Worm (Caenorhabditis elegans) whole organism, L3 larva: Measurements from ENCODE around the gene eif-3.L.
A peak's percentile ranks its signal among the peaks of the same experiment; 100 is the strongest.

Experiments
- R02D3.7 ChIP-seq: fragments of 150-350 bp; optimal IDR thresholded peaks from 2 replicates; lab custom pipeline; 2014; ENCODE audit warnings: missing biosample characterization, missing genetic modification characterization
- ZK546.5 ChIP-seq: sonication (generic microtip); optimal IDR thresholded peaks from 2 replicates; lab custom pipeline; 2017; ENCODE audit warnings: missing biosample characterization, missing genetic modification characterization
- aly-2 ChIP-seq: fragments of 150-350 bp; optimal IDR thresholded peaks from 2 replicates; lab custom pipeline; 2014; ENCODE audit warnings: missing biosample characterization, missing genetic modification characterization
- ama-1 ChIP-seq: fragments of 150-350 bp; optimal IDR thresholded peaks from 2 replicates; lab custom pipeline; 2018
- ceh-16 ChIP-seq: sonication (generic microtip); optimal IDR thresholded peaks from 2 replicates; lab custom pipeline; 2017; ENCODE audit warnings: missing biosample characterization, missing genetic modification characterization
- ceh-28 ChIP-seq: fragments of 150-350 bp; optimal IDR thresholded peaks from 2 replicates; lab custom pipeline; 2014; ENCODE audit warnings: missing biosample characterization, missing genetic modification reagents, missing genetic modification characterization
- ceh-82 ChIP-seq: fragments of 150-350 bp; optimal IDR thresholded peaks from 2 replicates; lab custom pipeline; 2014; ENCODE audit warnings: missing biosample characterization, missing genetic modification characterization
- ceh-9 ChIP-seq: sonication (generic microtip); optimal IDR thresholded peaks from 2 replicates; lab custom pipeline; 2018; ENCODE audit warnings: missing biosample characterization, missing genetic modification characterization
- daf-12 ChIP-seq: fragments of 150-350 bp; optimal IDR thresholded peaks from 2 replicates; lab custom pipeline; 2014; ENCODE audit warnings: missing biosample characterization, missing genetic modification reagents, missing genetic modification characterization
- egl-27 ChIP-seq: sonication (generic microtip); optimal IDR thresholded peaks from 4 replicates; lab custom pipeline; 2017; ENCODE audit warnings: missing biosample characterization, missing genetic modification reagents, missing genetic modification characterization
- egl-5 ChIP-seq: fragments of 150-350 bp; optimal IDR thresholded peaks from 2 replicates; lab custom pipeline; 2017; ENCODE audit warnings: missing biosample characterization, missing genetic modification reagents, missing genetic modification characterization, inconsistent platforms
- elt-1 ChIP-seq: fragments of 150-350 bp; optimal IDR thresholded peaks from 2 replicates; lab custom pipeline; 2014; ENCODE audit warnings: missing biosample characterization, missing genetic modification characterization
- elt-2 ChIP-seq: sonication (generic microtip); optimal IDR thresholded peaks from 2 replicates; lab custom pipeline; 2016; ENCODE audit warnings: missing genetic modification reagents, mild to moderate bottlenecking, missing genetic modification characterization, missing compliant biosample characterization
- elt-3 ChIP-seq, 3 experiments: fragments of 150-350 bp in 1 of 3; sonication (generic microtip) in 2 of 3; optimal IDR thresholded peaks; 2 replicates in 2 of 3; 4 replicates in 1 of 3; lab custom pipeline; 2014 to 2017; ENCODE audit warnings: missing biosample characterization in 3 of 3, missing genetic modification characterization in 3 of 3
- eor-1 ChIP-seq, 2 experiments: fragments of 150-350 bp; optimal IDR thresholded peaks; 2 replicates each; lab custom pipeline; 2014 to 2018; ENCODE audit warnings: missing biosample characterization in 2 of 2, missing genetic modification characterization in 2 of 2
- fkh-10 ChIP-seq: sonication (generic microtip); optimal IDR thresholded peaks from 2 replicates; lab custom pipeline; 2017; ENCODE audit warnings: missing biosample characterization, missing genetic modification reagents, missing genetic modification characterization
- fkh-2 ChIP-seq: fragments of 150-350 bp; optimal IDR thresholded peaks from 2 replicates; lab custom pipeline; 2014; ENCODE audit warnings: missing biosample characterization, missing genetic modification reagents, missing genetic modification characterization
- fos-1 ChIP-seq: fragments of 150-350 bp; optimal IDR thresholded peaks from 2 replicates; lab custom pipeline; 2014; ENCODE audit warnings: missing biosample characterization, missing genetic modification characterization
- hmg-11 ChIP-seq: sonication (generic microtip); optimal IDR thresholded peaks from 2 replicates; lab custom pipeline; 2016; ENCODE audit warnings: missing genetic modification characterization, missing compliant biosample characterization
- jun-1 ChIP-seq: fragments of 150-350 bp; optimal IDR thresholded peaks from 2 replicates; lab custom pipeline; 2014; ENCODE audit warnings: missing biosample characterization, missing genetic modification reagents, missing genetic modification characterization
- lin-15B ChIP-seq: fragments of 150-350 bp; optimal IDR thresholded peaks from 2 replicates; lab custom pipeline; 2014; ENCODE audit warnings: missing biosample characterization, missing genetic modification characterization
- lin-39 ChIP-seq: fragments of 150-350 bp; optimal IDR thresholded peaks from 2 replicates; lab custom pipeline; 2018; ENCODE audit warnings: missing biosample characterization, missing genetic modification reagents, missing genetic modification characterization
- lsy-12 ChIP-seq: sonication (generic microtip); optimal IDR thresholded peaks from 2 replicates; lab custom pipeline; 2016; ENCODE audit warnings: mild to moderate bottlenecking, missing genetic modification characterization, missing compliant biosample characterization
- mdl-1 ChIP-seq: fragments of 150-350 bp; optimal IDR thresholded peaks from 2 replicates; lab custom pipeline; 2014; ENCODE audit warnings: missing biosample characterization, missing genetic modification characterization
- mml-1 ChIP-seq: fragments of 150-350 bp; sonication (generic microtip); optimal IDR thresholded peaks from 3 replicates; lab custom pipeline; 2014; ENCODE audit warnings: missing biosample characterization, missing genetic modification characterization
- nfya-1 ChIP-seq: sonication (generic microtip); optimal IDR thresholded peaks from 2 replicates; lab custom pipeline; 2017; ENCODE audit warnings: missing genetic modification characterization, mild to moderate bottlenecking, missing compliant biosample characterization, antibody characterized with exemption, moderate library complexity; ENCODE audit not compliant: insufficient read depth
- nhr-11 ChIP-seq: fragments of 150-350 bp; optimal IDR thresholded peaks from 2 replicates; lab custom pipeline; 2014; ENCODE audit warnings: missing biosample characterization, missing genetic modification characterization
- nhr-12 ChIP-seq: fragments of 150-350 bp; optimal IDR thresholded peaks from 2 replicates; lab custom pipeline; 2014; ENCODE audit warnings: missing biosample characterization, missing genetic modification characterization
- nhr-23 ChIP-seq: fragments of 150-350 bp; optimal IDR thresholded peaks from 2 replicates; lab custom pipeline; 2014; ENCODE audit warnings: missing biosample characterization, missing genetic modification reagents, missing genetic modification characterization
- nhr-237 ChIP-seq: fragments of 150-350 bp; optimal IDR thresholded peaks from 2 replicates; lab custom pipeline; 2014; ENCODE audit warnings: missing biosample characterization, missing genetic modification characterization
- nhr-25 ChIP-seq: sonication (generic microtip); optimal IDR thresholded peaks from 2 replicates; lab custom pipeline; 2017; ENCODE audit warnings: missing biosample characterization, missing genetic modification characterization
- nhr-28 ChIP-seq: fragments of 150-350 bp; optimal IDR thresholded peaks from 2 replicates; lab custom pipeline; 2014; ENCODE audit warnings: missing biosample characterization, missing genetic modification characterization
- nhr-43 ChIP-seq: sonication (generic microtip); optimal IDR thresholded peaks from 2 replicates; lab custom pipeline; 2016; ENCODE audit warnings: mild to moderate bottlenecking, missing genetic modification characterization, missing compliant biosample characterization; ENCODE audit not compliant: poor library complexity, severe bottlenecking
- nhr-67 ChIP-seq: fragments of 150-350 bp; optimal IDR thresholded peaks from 2 replicates; lab custom pipeline; 2014; ENCODE audit warnings: missing biosample characterization, missing genetic modification characterization
- nhr-76 ChIP-seq: fragments of 150-350 bp; sonication (generic microtip); optimal IDR thresholded peaks from 5 replicates; lab custom pipeline; 2014; ENCODE audit warnings: missing biosample characterization, missing genetic modification characterization
- nhr-77 ChIP-seq: fragments of 150-350 bp; optimal IDR thresholded peaks from 2 replicates; lab custom pipeline; 2014; ENCODE audit warnings: missing biosample characterization, missing genetic modification characterization
- pha-4 ChIP-seq: fragments of 150-350 bp; optimal IDR thresholded peaks from 2 replicates; lab custom pipeline; 2014; ENCODE audit warnings: missing biosample characterization, missing genetic modification reagents, missing genetic modification characterization
- pqm-1 ChIP-seq: fragments of 150-350 bp; optimal IDR thresholded peaks from 2 replicates; lab custom pipeline; 2017; ENCODE audit warnings: missing biosample characterization, missing genetic modification characterization, inconsistent platforms
- sea-2 ChIP-seq: fragments of 150-350 bp; sonication (generic microtip); optimal IDR thresholded peaks from 4 replicates; lab custom pipeline; 2014; ENCODE audit warnings: missing biosample characterization, missing genetic modification reagents, missing genetic modification characterization
- skn-1 ChIP-seq: fragments of 150-350 bp; optimal IDR thresholded peaks from 2 replicates; lab custom pipeline; 2014; ENCODE audit warnings: missing biosample characterization, missing genetic modification characterization
- snpc-4 ChIP-seq: fragments of 150-350 bp; optimal IDR thresholded peaks from 2 replicates; lab custom pipeline; 2014; ENCODE audit warnings: missing biosample characterization, missing genetic modification characterization
- tbx-2 ChIP-seq: sonication (generic microtip); optimal IDR thresholded peaks from 2 replicates; lab custom pipeline; 2016; ENCODE audit warnings: mild to moderate bottlenecking, missing genetic modification characterization, missing compliant biosample characterization
- unc-39 ChIP-seq: sonication (generic microtip); optimal IDR thresholded peaks from 4 replicates; lab custom pipeline; 2017; ENCODE audit warnings: missing biosample characterization, missing genetic modification characterization
- unc-62 ChIP-seq: fragments of 150-350 bp; sonication (generic microtip); optimal IDR thresholded peaks from 4 replicates; lab custom pipeline; 2014; ENCODE audit warnings: missing biosample characterization, missing genetic modification reagents, missing genetic modification characterization
- zag-1 ChIP-seq: fragments of 150-350 bp; optimal IDR thresholded peaks from 2 replicates; lab custom pipeline; 2014; ENCODE audit warnings: missing biosample characterization, missing genetic modification characterization
- ztf-11 ChIP-seq: fragments of 150-350 bp; optimal IDR thresholded peaks from 2 replicates; lab custom pipeline; 2014; ENCODE audit warnings: missing biosample characterization, missing genetic modification characterization
- ztf-4 ChIP-seq: fragments of 150-350 bp; optimal IDR thresholded peaks from 2 replicates; lab custom pipeline; 2014; ENCODE audit warnings: missing biosample characterization, missing genetic modification characterization

eif-3.L gene

ce11 chrII:5661735-5662177, 39.5 kb upstream of the eif-3.L start:
- peak; percentile 51 for TF ChIP-seq ztf-11 (tag; lab: Kevin White, UChicago)
- peak; percentile 86 for TF ChIP-seq lin-39 (tag; lab: Kevin White, UChicago)
- no peak for TF ChIP-seq ceh-9 (tag; lab: Kevin White, UChicago)
- peak; percentile 99 for TF ChIP-seq nfya-1 (tag; lab: Kevin White, UChicago)
- TF ChIP-seq fos-1 = no peak
- TF ChIP-seq ceh-28 (tag; lab: Kevin White, UChicago) = peak; percentile 86
- peak in 1 of 3 experiments; percentile 82 for TF ChIP-seq elt-3 (tag; optimal IDR thresholded peaks at IDR 0.05; lab: Kevin White, UChicago)
- TF ChIP-seq hmg-11 (tag; lab: Kevin White, UChicago) = peak; percentile 89
- peak; percentile 94 for TF ChIP-seq nhr-25 (tag; lab: Kevin White, UChicago)
- TF ChIP-seq nhr-12 = no peak
- TF ChIP-seq daf-12 (tag; lab: Kevin White, UChicago) = no peak
- TF ChIP-seq elt-1 = peak; percentile 11
- peak; percentile 82 for TF ChIP-seq unc-62 (GFP tag; lab: Kevin White, UChicago)
- peak; percentile 86 for TF ChIP-seq ztf-4 (tag; lab: Kevin White, UChicago)
- TF ChIP-seq skn-1 (tag; lab: Kevin White, UChicago) = peak; percentile 53
- peak; percentile 47 for TF ChIP-seq nhr-67
- TF ChIP-seq nhr-11 (tag; lab: Kevin White, UChicago) = peak; percentile 20
- TF ChIP-seq tbx-2 = peak; percentile 82
- peak; percentile 84 for TF ChIP-seq elt-2 (tag; lab: Kevin White, UChicago)
- TF ChIP-seq egl-27 (tag; lab: Kevin White, UChicago) = no peak
- peak; percentile 48 for TF ChIP-seq zag-1 (tag; lab: Kevin White, UChicago)
- peak; percentile 46 for TF ChIP-seq sea-2 (GFP tag; lab: Kevin White, UChicago)
- peak; percentile 92 for TF ChIP-seq lsy-12 (tag; lab: Kevin White, UChicago)
- peak; percentile 67 for TF ChIP-seq mdl-1 (tag; lab: Kevin White, UChicago)
- TF ChIP-seq ZK546.5 (tag; lab: Kevin White, UChicago) = no peak
- peak; percentile 46 for TF ChIP-seq pqm-1 (tag; lab: Kevin White, UChicago)
- peak; percentile 75 for TF ChIP-seq nhr-43
- no peak for TF ChIP-seq nhr-77 (tag; lab: Kevin White, UChicago)
- peak; percentile 72 for TF ChIP-seq pha-4 (tag; lab: Kevin White, UChicago)
- TF ChIP-seq R02D3.7 (tag; lab: Kevin White, UChicago) = peak; percentile 65
- peak; percentile 13 for TF ChIP-seq fkh-2 (tag; lab: Kevin White, UChicago)
- TF ChIP-seq nhr-76 (tag; lab: Kevin White, UChicago) = peak; percentile 42
- TF ChIP-seq lin-15B = peak; percentile 69
- TF ChIP-seq mml-1 (tag; lab: Kevin White, UChicago) = no peak
- peak; percentile 6 for TF ChIP-seq ceh-16
- peak; percentile 71 for TF ChIP-seq fkh-10 (GFP tag; lab: Kevin White, UChicago)
- no peak for TF ChIP-seq nhr-237 (tag; lab: Kevin White, UChicago)
- TF ChIP-seq snpc-4 (tag; lab: Kevin White, UChicago) = peak; percentile 50
- TF ChIP-seq aly-2 = no peak
- peak; percentile 64 for TF ChIP-seq ceh-82 (tag; lab: Kevin White, UChicago)
- TF ChIP-seq eor-1 (tag; optimal IDR thresholded peaks at IDR 0.05; lab: Kevin White, UChicago) = no peak
- TF ChIP-seq nhr-23 (tag; lab: Kevin White, UChicago) = peak; percentile 64
- TF ChIP-seq unc-39 (tag; lab: Kevin White, UChicago) = no peak
- TF ChIP-seq jun-1 (tag; lab: Kevin White, UChicago) = peak; percentile 55
- TF ChIP-seq ama-1 = peak; percentile 100
- TF ChIP-seq egl-5 (tag; lab: Kevin White, UChicago) = peak; percentile 96
- no peak for TF ChIP-seq nhr-28 (tag; lab: Kevin White, UChicago)
